Worm (Caenorhabditis elegans) whole organism, L1 larva: Measurements from ENCODE around the gene C27H6.8.

ENCODE experiments used
- blmp-1 ChIP-seq: fragments of 150-350 bp; optimal IDR thresholded peaks from 2 replicates; lab custom pipeline; 2014; ENCODE audit warnings: missing biosample characterization, missing genetic modification characterization
- lir-3 ChIP-seq: sonication (generic microtip); optimal IDR thresholded peaks from 2 replicates; lab custom pipeline; 2016; ENCODE audit warnings: mild to moderate bottlenecking, missing genetic modification characterization, moderate library complexity, missing compliant biosample characterization; ENCODE audit not compliant: poor library complexity
- lsy-2 ChIP-seq, 2 experiments: fragments of 150-350 bp; optimal IDR thresholded peaks; 2 replicates each; lab custom pipeline; 2014; ENCODE audit warnings: missing biosample characterization in 2 of 2, missing genetic modification characterization in 2 of 2
- mep-1 ChIP-seq: fragments of 150-350 bp; optimal IDR thresholded peaks from 2 replicates; lab custom pipeline; 2014; ENCODE audit warnings: missing biosample characterization, missing genetic modification characterization
- pqm-1 ChIP-seq: sonication (generic microtip); optimal IDR thresholded peaks from 3 replicates; lab custom pipeline; 2017; ENCODE audit warnings: missing biosample characterization, missing genetic modification characterization

DNA sequence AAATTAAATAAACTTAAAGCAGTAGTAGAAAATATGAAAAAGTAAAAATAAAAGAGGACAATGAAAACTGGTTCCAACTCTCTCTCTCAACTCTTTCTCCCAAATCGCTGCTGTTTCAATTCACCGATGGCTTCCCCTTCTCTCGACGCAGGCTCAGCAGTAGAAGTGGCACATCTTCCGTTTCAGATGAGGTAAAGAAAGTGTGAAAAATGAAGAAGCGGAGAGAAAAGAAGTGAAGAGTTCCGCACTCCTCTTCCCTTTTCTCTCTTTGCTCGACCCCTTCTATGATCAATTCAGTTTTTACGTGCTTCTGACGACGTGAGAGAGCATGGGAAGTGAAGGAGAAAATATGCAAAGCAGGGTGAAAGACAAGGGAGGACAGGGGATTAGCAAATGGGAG, 13.3 kb downstream of the C27H6.8 start:
- TF ChIP-seq blmp-1 (tag; lab: Kevin White, UChicago) (no peak), mep-1 (tag; lab: Kevin White, UChicago) (no peak), lir-3 (no peak), pqm-1 (tag; lab: Kevin White, UChicago) (no peak), lsy-2 (tag; optimal IDR thresholded peaks at IDR 0.05; lab: Kevin White, UChicago) (no peak)
